3 worm cellular contexts compared by ENCODE assay signal in the genomic region with DNA sequence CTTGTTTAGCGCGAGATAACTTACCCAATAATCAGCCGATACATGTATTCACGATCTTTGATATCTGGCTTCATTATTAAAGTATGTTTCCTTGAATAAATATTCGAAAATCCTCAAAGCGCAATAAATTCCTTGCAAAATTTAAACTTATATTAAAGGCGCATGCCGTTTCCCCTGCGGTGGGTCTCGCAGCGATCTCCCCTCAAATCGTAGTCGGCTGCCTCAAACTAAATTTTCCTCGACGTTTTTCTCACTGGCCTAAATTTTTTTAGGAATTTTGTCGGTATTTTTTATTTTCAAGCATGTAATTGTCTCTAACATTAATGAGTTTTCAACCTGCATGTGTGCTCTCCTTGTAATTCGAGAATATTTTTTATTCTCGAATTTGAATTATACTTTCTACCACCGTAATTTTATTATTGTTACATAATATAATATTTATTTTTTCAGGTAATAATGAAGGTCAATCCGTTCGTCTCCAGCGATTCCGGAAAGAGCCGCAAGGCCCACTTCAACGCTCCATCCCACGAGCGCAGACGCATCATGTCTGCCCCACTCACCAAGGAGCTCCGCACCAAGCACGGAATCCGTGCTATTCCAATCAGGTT.
A peak's percentile ranks its signal among the peaks of the same experiment; 100 is the strongest.
TF ChIP-seq lines count a peak whose summit lies in the region.

A gene (minus strand): TSS at position 104 of the 608 bp plus-strand sequence.
A gene (plus strand): TSS at position 449 of the 608 bp plus-strand sequence.

TF ChIP-seq in whole organism, L1 larva, 84 proteins besides CTCF, POLR2A, EP300 and RAD21 (continued from another document):
- TF ChIP-seq ceh-82 (tag; optimal IDR thresholded peaks at IDR 0.05; lab: Kevin White, UChicago) (peak; percentile 10 to 61 (median 23)), C04F5.9 (tag; optimal IDR thresholded peaks at IDR 0.05; lab: Kevin White, UChicago) (no peak), F16B12.6 (tag; optimal IDR thresholded peaks at IDR 0.05; lab: Kevin White, UChicago) (peak; percentile 73), Y116A8C.19 (tag; optimal IDR thresholded peaks at IDR 0.05; lab: Kevin White, UChicago; ENCODE audit: borderline replicate concordance) (no peak), jun-1 (tag; optimal IDR thresholded peaks at IDR 0.05; lab: Kevin White, UChicago) (peak; percentile 37), tbx-2 (tag; optimal IDR thresholded peaks at IDR 0.05; lab: Kevin White, UChicago) (no peak), nhr-90 (tag; optimal IDR thresholded peaks at IDR 0.05; lab: Kevin White, UChicago; ENCODE audit: poor library complexity) (no peak), mep-1 (tag; optimal IDR thresholded peaks at IDR 0.05; lab: Kevin White, UChicago) (peak; percentile 69), dpl-1 (GFP tag; optimal IDR thresholded peaks at IDR 0.05; lab: Kevin White, UChicago) (peak; percentile 65 to 78 (median 67)), unc-30 (tag; optimal IDR thresholded peaks at IDR 0.05; lab: Kevin White, UChicago) (no peak), blmp-1 (tag; optimal IDR thresholded peaks at IDR 0.05; lab: Kevin White, UChicago) (peak; percentile 67), nhr-47 (tag; optimal IDR thresholded peaks at IDR 0.05; lab: Kevin White, UChicago) (peak; percentile 44), nhr-84 (tag; optimal IDR thresholded peaks at IDR 0.05; lab: Kevin White, UChicago) (no peak), mdl-1 (tag; optimal IDR thresholded peaks at IDR 0.05; lab: Kevin White, UChicago) (peak in 1 of 2 experiments; percentile 39)

TF ChIP-seq in whole organism, L4 larva, 104 proteins besides CTCF, POLR2A, EP300 and RAD21 (continued from another document):
- TF ChIP-seq T26A8.4 (GFP tag; IDR thresholded peaks at IDR 0.05; lab: Robert Waterston, UW) (0 out of 2 replicates have a peak, but pooled peaks have one; percentile 11), dpl-1 (GFP tag; optimal IDR thresholded peaks at IDR 0.05; lab: Kevin White, UChicago) (peak; percentile 70), zag-1 (tag; optimal IDR thresholded peaks at IDR 0.05; lab: Kevin White, UChicago) (no peak)

TF ChIP-seq in whole organism, young adult, 124 proteins besides CTCF, POLR2A, EP300 and RAD21 (continued from another document):
- no peak for TF ChIP-seq mxl-1 (tag; optimal IDR thresholded peaks at IDR 0.05; lab: Kevin White, UChicago)
- TF ChIP-seq die-1 (tag; optimal IDR thresholded peaks at IDR 0.05; lab: Kevin White, UChicago), result no peak
- no peak for TF ChIP-seq somi-1 (GFP tag; optimal IDR thresholded peaks at IDR 0.05; lab: Kevin White, UChicago)
- no peak for TF ChIP-seq him-1 (tag; optimal IDR thresholded peaks at IDR 0.05; lab: Kevin White, UChicago)
- TF ChIP-seq mes-4 (tag; optimal IDR thresholded peaks at IDR 0.05; lab: Kevin White, UChicago), result no peak
- TF ChIP-seq T07F8.4 (tag; optimal IDR thresholded peaks at IDR 0.05; lab: Kevin White, UChicago), result no peak
- TF ChIP-seq ceh-40 (GFP tag; IDR thresholded peaks at IDR 0.05; lab: Robert Waterston, UW), result no peak
- TF ChIP-seq akir-1 (GFP tag; optimal IDR thresholded peaks at IDR 0.05; lab: Kevin White, UChicago), result no peak
- TF ChIP-seq bed-2 (GFP tag; IDR thresholded peaks at IDR 0.05; lab: Robert Waterston, UW), result no peak
- no peak for TF ChIP-seq D2030.7 (GFP tag; IDR thresholded peaks at IDR 0.05; lab: Robert Waterston, UW)
- TF ChIP-seq ceh-27 (GFP tag; optimal IDR thresholded peaks at IDR 0.05; lab: Kevin White, UChicago), result no peak
- no peak for TF ChIP-seq nfyb-1 (GFP tag; IDR thresholded peaks at IDR 0.05; lab: Robert Waterston, UW)
- TF ChIP-seq lag-1 (GFP tag; IDR thresholded peaks at IDR 0.05; lab: Robert Waterston, UW), result no peak
- no peak for TF ChIP-seq attf-3 (GFP tag; conservative IDR thresholded peaks at IDR 0.05; lab: Robert Waterston, UW)
- no peak for TF ChIP-seq xnd-1 (tag; optimal IDR thresholded peaks at IDR 0.05; lab: Kevin White, UChicago)
